Fruit fly (Drosophila melanogaster): Measurements from ENCODE around the gene CG11986.

DNA sequence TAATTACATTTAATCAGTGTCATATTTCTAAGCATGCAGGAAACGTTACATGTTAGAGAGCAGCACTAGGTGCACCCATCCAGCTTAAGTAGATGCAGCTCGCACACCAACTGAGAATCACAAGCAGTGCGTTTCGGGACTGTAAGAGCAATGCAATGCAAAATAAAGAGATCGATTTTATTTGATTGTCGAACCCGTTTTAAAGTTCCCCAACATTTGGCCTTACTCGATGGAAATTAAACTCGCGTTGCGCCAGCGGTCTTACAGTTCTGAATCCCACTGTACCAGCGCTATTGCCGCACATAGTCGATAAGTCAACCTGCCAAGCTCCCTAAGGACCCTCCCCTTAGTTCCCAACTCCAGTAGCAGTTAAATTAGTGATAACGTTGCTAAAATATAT is 47.5 kb downstream of the CG11986 start:
- TF ChIP-seq Ets96B (tag; optimal IDR thresholded peaks at IDR 0.05) (no peak), CG16779 (tag; optimal IDR thresholded peaks at IDR 0.05) (no peak), CG32006 (GFP tag; optimal IDR thresholded peaks at IDR 0.05) (no peak), CG8119 (GFP tag; IDR thresholded peaks at IDR 0.05) (no peak), CG6808 (GFP tag; optimal IDR thresholded peaks at IDR 0.05) (no peak), CG11902 (GFP tag; optimal IDR thresholded peaks at IDR 0.05) (peak; percentile 18), CG6276 (GFP tag; optimal IDR thresholded peaks at IDR 0.05) (no peak), dsx (GFP tag; optimal IDR thresholded peaks at IDR 0.05; ENCODE audit: poor library complexity, severe bottlenecking) (no peak), CG3032 (tag; optimal IDR thresholded peaks at IDR 0.05) (no peak), CG15336 (GFP tag; IDR thresholded peaks at IDR 0.05) (peak; percentile 50)

Measured in whole organism, prepupa.